Fruit fly (Drosophila melanogaster): ENCODE results near the gene Grp170.

dm6 chrX:2245931-2246330, 28.9 kb downstream of the Grp170 start, which contains the start of gene Or2a:
- TF ChIP-seq CG7101 (tag; optimal IDR thresholded peaks at IDR 0.05) (no peak), Crg-1 (GFP tag; optimal IDR thresholded peaks at IDR 0.05) (no peak), CG33017 (tag; optimal IDR thresholded peaks at IDR 0.05) (no peak), CG5204 (GFP tag; optimal IDR thresholded peaks at IDR 0.05) (no peak), tj (GFP tag; optimal IDR thresholded peaks at IDR 0.05) (no peak), toe (GFP tag; optimal IDR thresholded peaks at IDR 0.05) (no peak), kay (GFP tag; ENCODE audit: borderline replicate concordance) (no peak)

All from whole organism, adult.